Worm (Caenorhabditis elegans): ENCODE measurements around the gene D1086.18.

D1086.18 gene

DNA sequence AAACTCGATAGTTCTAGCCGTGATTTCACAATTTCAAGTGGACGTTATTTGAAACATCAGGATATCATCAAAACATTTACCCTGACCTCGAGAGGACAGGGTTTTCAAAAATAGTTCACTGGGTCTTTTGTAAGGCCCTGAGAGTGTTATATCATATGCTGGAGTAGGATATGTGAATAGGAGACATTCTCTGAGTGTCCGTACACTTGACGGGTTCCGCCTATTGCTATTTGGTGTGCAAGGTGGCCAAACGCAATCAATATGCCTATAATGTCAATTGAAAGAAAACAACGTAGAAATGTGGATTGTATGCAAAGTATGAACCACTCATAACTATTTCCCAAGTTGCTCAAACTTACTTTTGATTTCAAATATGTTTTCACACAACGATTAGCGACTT lies 11.7 kb downstream of the D1086.18 start:
- no peak for TF ChIP-seq sox-4 (tag; optimal IDR thresholded peaks at IDR 0.05)
- no peak for TF ChIP-seq efl-1 (optimal IDR thresholded peaks at IDR 0.05)
- no peak for TF ChIP-seq efl-1 (GFP tag; optimal IDR thresholded peaks at IDR 0.05 in 1 of 2)
- no peak for TF ChIP-seq pag-3 (tag; optimal IDR thresholded peaks at IDR 0.05; ENCODE audit: borderline replicate concordance, insufficient read depth)
- peak; percentile 11 for TF ChIP-seq rnt-1 (tag; optimal IDR thresholded peaks at IDR 0.05)
- TF ChIP-seq snpc-4 (tag; optimal IDR thresholded peaks at IDR 0.05): peak; percentile 26

DNA sequence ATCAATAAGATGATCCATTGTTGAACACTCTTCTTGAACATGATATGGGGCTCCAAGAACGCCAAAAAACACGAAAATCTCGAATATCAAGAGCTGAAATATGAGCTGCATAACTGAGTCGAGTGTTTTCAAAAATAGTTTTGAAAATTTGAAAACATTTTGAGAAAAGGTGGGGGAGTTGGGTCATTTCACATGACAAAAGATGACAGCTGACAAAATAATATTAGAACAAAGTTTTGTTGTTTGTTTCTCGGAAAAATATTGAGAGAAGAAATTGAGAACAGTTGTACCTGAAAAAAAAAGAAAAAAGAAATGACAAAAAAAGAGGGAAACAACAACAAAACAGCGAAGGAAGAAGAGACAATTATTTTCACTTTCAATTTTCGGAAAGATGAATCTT lies 12.8 kb downstream of the D1086.18 start, which contains the start of the genes D1086.2 and D1086.1:
Gene D1086.2 (minus strand): TSS at position 150 of the 400 bp plus-strand sequence.
Gene D1086.1 (plus strand): TSS at position 340 of the 400 bp plus-strand sequence.
- TF ChIP-seq rnt-1 (tag; optimal IDR thresholded peaks at IDR 0.05): peak; percentile 21
- TF ChIP-seq unc-86 (tag; optimal IDR thresholded peaks at IDR 0.05): no peak
- peak in 1 of 2 experiments; percentile 2 for TF ChIP-seq lsy-2 (tag; optimal IDR thresholded peaks at IDR 0.05)
- TF ChIP-seq nhr-20 (tag; optimal IDR thresholded peaks at IDR 0.05): peak; percentile 30
- no peak for TF ChIP-seq F16B12.6 (tag; optimal IDR thresholded peaks at IDR 0.05)
- no peak for TF ChIP-seq nhr-237 (tag; optimal IDR thresholded peaks at IDR 0.05)
- TF ChIP-seq ztf-11 (tag; optimal IDR thresholded peaks at IDR 0.05): no peak
- no peak for TF ChIP-seq fos-1 (tag; optimal IDR thresholded peaks at IDR 0.05)
- TF ChIP-seq nhr-71 (tag; optimal IDR thresholded peaks at IDR 0.05): peak; percentile 60
- TF ChIP-seq alr-1 (tag; optimal IDR thresholded peaks at IDR 0.05; ENCODE audit: borderline replicate concordance): no peak
- no peak for TF ChIP-seq aly-2 (tag; optimal IDR thresholded peaks at IDR 0.05)
- peak; percentile 35 for TF ChIP-seq nhr-19 (GFP tag; conservative IDR thresholded peaks at IDR 0.05)
- no peak for TF ChIP-seq unc-98 (GFP tag; IDR thresholded peaks at IDR 0.05)
- TF ChIP-seq fkh-4 (tag; optimal IDR thresholded peaks at IDR 0.05; ENCODE audit: borderline replicate concordance): no peak
- no peak for TF ChIP-seq mdl-1 (tag; optimal IDR thresholded peaks at IDR 0.05)
- no peak for TF ChIP-seq C34B4.2 (tag; optimal IDR thresholded peaks at IDR 0.05)
- no peak for TF ChIP-seq tlp-1 (tag; optimal IDR thresholded peaks at IDR 0.05)
- peak; percentile 16 for TF ChIP-seq lin-39 (tag; optimal IDR thresholded peaks at IDR 0.05)
- TF ChIP-seq pag-3 (tag; optimal IDR thresholded peaks at IDR 0.05; ENCODE audit: borderline replicate concordance, insufficient read depth): no peak
- no peak for TF ChIP-seq fkh-8 (tag; optimal IDR thresholded peaks at IDR 0.05)
- TF ChIP-seq zag-1 (tag; optimal IDR thresholded peaks at IDR 0.05): no peak
- TF ChIP-seq nhr-84 (tag; optimal IDR thresholded peaks at IDR 0.05): no peak
- TF ChIP-seq hlh-17 (GFP tag; optimal IDR thresholded peaks at IDR 0.05; ENCODE audit: borderline replicate concordance): no peak
- no peak for TF ChIP-seq snu-23 (GFP tag; optimal IDR thresholded peaks at IDR 0.05)
- TF ChIP-seq sup-37 (GFP tag; optimal IDR thresholded peaks at IDR 0.05): no peak
- no peak for TF ChIP-seq nhr-76 (tag; optimal IDR thresholded peaks at IDR 0.05)
- TF ChIP-seq mep-1 (tag; optimal IDR thresholded peaks at IDR 0.05): no peak
- TF ChIP-seq efl-3 (GFP tag; optimal IDR thresholded peaks at IDR 0.05): no peak
- no peak for TF ChIP-seq nhr-12 (tag; optimal IDR thresholded peaks at IDR 0.05)
- TF ChIP-seq lin-14 (GFP tag; optimal IDR thresholded peaks at IDR 0.05): peak; percentile 73
- no peak for TF ChIP-seq lin-13 (GFP tag; optimal IDR thresholded peaks at IDR 0.05)
- TF ChIP-seq sptf-1 (tag; optimal IDR thresholded peaks at IDR 0.05): no peak
- TF ChIP-seq mef-2 (tag; optimal IDR thresholded peaks at IDR 0.05): no peak
- no peak for TF ChIP-seq grh-1 (GFP tag; IDR thresholded peaks at IDR 0.05)

- TF ChIP-seq rnt-1 (tag; optimal IDR thresholded peaks at IDR 0.05): peak; percentile 25
- peak; percentile 48 for TF ChIP-seq lin-14 (GFP tag; optimal IDR thresholded peaks at IDR 0.05)
- no peak for TF ChIP-seq zag-1 (tag; optimal IDR thresholded peaks at IDR 0.05)
- no peak for TF ChIP-seq grh-1 (GFP tag; IDR thresholded peaks at IDR 0.05)
- no peak for TF ChIP-seq dpl-1 (GFP tag; optimal IDR thresholded peaks at IDR 0.05)
- TF ChIP-seq pqm-1 (tag; optimal IDR thresholded peaks at IDR 0.05): no peak
- no peak for TF ChIP-seq nhr-20 (tag; optimal IDR thresholded peaks at IDR 0.05)
- TF ChIP-seq blmp-1 (tag; optimal IDR thresholded peaks at IDR 0.05): no peak
- no peak for TF ChIP-seq C04F5.9 (tag; optimal IDR thresholded peaks at IDR 0.05)
- TF ChIP-seq unc-98 (GFP tag; IDR thresholded peaks at IDR 0.05): no peak
- no peak for TF ChIP-seq nhr-71 (tag; optimal IDR thresholded peaks at IDR 0.05)
- TF ChIP-seq alr-1 (tag; optimal IDR thresholded peaks at IDR 0.05; ENCODE audit: borderline replicate concordance): no peak
- TF ChIP-seq nhr-237 (tag; optimal IDR thresholded peaks at IDR 0.05): no peak
Measured at ce11 chrV:14100886-14101285, 15.2 kb downstream of the D1086.18 start, which contains the start of gene D1086.12. TSS of gene D1086.12 (plus strand) at chrV:14101186.
